Fruit fly (Drosophila melanogaster) whole organism, embryonic: ENCODE data around the gene CG14721.
A peak's percentile ranks its signal among the peaks of the same experiment; 100 is the strongest.

ENCODE experiments used
- Asciz ChIP-seq: fragments of 200-800 bp; sonication (Bioruptor generic); optimal IDR thresholded peaks from 2 replicates; lab custom pipeline; 2017; ENCODE audit warnings: missing biosample characterization, mild to moderate bottlenecking, missing genetic modification characterization, missing genetic modification reagents
- Atf6 ChIP-seq: fragments of 200-800 bp; sonication (Bioruptor generic); IDR thresholded peaks from 2 replicates; pipeline ENCODE4 v1.3.6; 2022; ENCODE audit warnings: missing biosample characterization, missing genetic modification characterization
- B-H2 ChIP-seq: fragments of 200-800 bp; sonication (Bioruptor generic); optimal IDR thresholded peaks from 2 replicates; lab custom pipeline; 2018; ENCODE audit warnings: missing biosample characterization, mild to moderate bottlenecking, missing genetic modification characterization
- C15 ChIP-seq: fragments of 200-800 bp; sonication (Bioruptor generic); IDR thresholded peaks from 3 replicates; pipeline ENCODE4 v1.3.6; 2022; ENCODE audit warnings: missing biosample characterization, missing genetic modification characterization
- CG10366 ChIP-seq: fragments of 200-800 bp; sonication (Bioruptor generic); IDR thresholded peaks from 2 replicates; pipeline ENCODE4 v1.3.6; 2022; ENCODE audit warnings: missing biosample characterization, missing genetic modification characterization
- CG10431 ChIP-seq: fragments of 200-800 bp; sonication (Bioruptor generic); optimal IDR thresholded peaks from 3 replicates; lab custom pipeline; 2018; ENCODE audit warnings: missing biosample characterization, mild to moderate bottlenecking, missing genetic modification characterization
- CG11723 ChIP-seq: fragments of 200-800 bp; sonication (Bioruptor generic); optimal IDR thresholded peaks from 2 replicates; lab custom pipeline; 2017; ENCODE audit warnings: missing biosample characterization, mild to moderate bottlenecking, missing genetic modification characterization
- CG12769 ChIP-seq: fragments of 200-800 bp; sonication (Bioruptor generic); optimal IDR thresholded peaks from 2 replicates; lab custom pipeline; 2019; ENCODE audit warnings: missing biosample characterization, mild to moderate bottlenecking, missing genetic modification characterization, moderate library complexity
- CG15514 ChIP-seq: fragments of 200-800 bp; sonication (Bioruptor generic); optimal IDR thresholded peaks from 3 replicates; lab custom pipeline; 2017; ENCODE audit warnings: missing biosample characterization, missing genetic modification characterization, mild to moderate bottlenecking, moderate library complexity, missing genetic modification reagents
- CG16813 ChIP-seq: fragments of 200-800 bp; sonication (Bioruptor generic); IDR thresholded peaks from 3 replicates; pipeline ENCODE4 v1.3.6; 2022; ENCODE audit warnings: missing biosample characterization, missing genetic modification characterization; ENCODE audit not compliant: partially characterized antibody
- CG17385 ChIP-seq: fragments of 200-800 bp; sonication (Bioruptor generic); optimal IDR thresholded peaks from 3 replicates; lab custom pipeline; 2018; ENCODE audit warnings: missing biosample characterization, mild to moderate bottlenecking, missing genetic modification characterization
- CG17802 ChIP-seq: fragments of 200-800 bp; sonication (Bioruptor generic); optimal IDR thresholded peaks from 2 replicates; lab custom pipeline; 2018; ENCODE audit warnings: missing biosample characterization, mild to moderate bottlenecking, missing genetic modification characterization, moderate library complexity
- CG3163 ChIP-seq: fragments of 200-800 bp; sonication (Bioruptor generic); optimal IDR thresholded peaks from 3 replicates; lab custom pipeline; 2016; ENCODE audit warnings: missing biosample characterization, missing genetic modification characterization
- CG5180 ChIP-seq: fragments of 200-800 bp; sonication (Bioruptor generic); optimal IDR thresholded peaks from 3 replicates; lab custom pipeline; 2017; ENCODE audit warnings: missing biosample characterization, missing genetic modification characterization, mild to moderate bottlenecking, moderate library complexity, missing genetic modification reagents
- Dip2 ChIP-seq: fragments of 200-800 bp; sonication (Bioruptor generic); IDR thresholded peaks from 2 replicates; pipeline ENCODE4 v1.3.6; 2022; ENCODE audit warnings: missing biosample characterization, missing genetic modification characterization
- E2f1 ChIP-seq: fragments of 200-800 bp; sonication (Bioruptor generic); IDR thresholded peaks from 2 replicates; pipeline ENCODE4 v1.3.6; 2022; ENCODE audit warnings: missing biosample characterization, missing genetic modification characterization
- HLH54F ChIP-seq: fragments of 200-800 bp; sonication (Bioruptor generic); optimal IDR thresholded peaks from 3 replicates; lab custom pipeline; 2016; ENCODE audit warnings: missing biosample characterization, missing genetic modification characterization
- Hr78 ChIP-seq, 2 experiments: fragments of 200-800 bp in 1 of 2; fragments of >200 bp in 1 of 2; sonication (Bioruptor generic) in 1 of 2; optimal IDR thresholded peaks; 2 replicates each; lab custom pipeline; 2017 to 2019; ENCODE audit warnings: missing biosample characterization in 2 of 2, missing genetic modification characterization in 2 of 2, mild to moderate bottlenecking in 1 of 2, moderate library complexity in 1 of 2
- Kr ChIP-seq: fragments of 200-800 bp; sonication (Bioruptor generic); optimal IDR thresholded peaks from 2 replicates; lab custom pipeline; 2017; ENCODE audit warnings: missing biosample characterization, mild to moderate bottlenecking, missing genetic modification characterization
- Mad ChIP-seq: fragments of 200-800 bp; sonication (Bioruptor generic); optimal IDR thresholded peaks from 2 replicates; lab custom pipeline; 2016; ENCODE audit warnings: missing biosample characterization, missing genetic modification characterization
- Meics ChIP-seq: fragments of 200-800 bp; sonication (Bioruptor generic); optimal IDR thresholded peaks from 2 replicates; lab custom pipeline; 2017; ENCODE audit warnings: missing biosample characterization, mild to moderate bottlenecking, missing genetic modification characterization
- Mes4 ChIP-seq: fragments of 200-800 bp; sonication (Bioruptor generic); optimal IDR thresholded peaks from 2 replicates; lab custom pipeline; 2016; ENCODE audit warnings: missing biosample characterization, missing genetic modification characterization
- NC2β ChIP-seq: fragments of 200-800 bp; sonication (Bioruptor generic); optimal IDR thresholded peaks from 2 replicates; lab custom pipeline; 2016; ENCODE audit warnings: missing biosample characterization, missing genetic modification characterization
- NK7.1 ChIP-seq: fragments of 200-800 bp; sonication (Bioruptor generic); optimal IDR thresholded peaks from 3 replicates; lab custom pipeline; 2016; ENCODE audit warnings: missing biosample characterization, missing genetic modification characterization
- PHDP ChIP-seq: fragments of 200-800 bp; sonication (Bioruptor generic); optimal IDR thresholded peaks from 3 replicates; lab custom pipeline; 2018; ENCODE audit warnings: missing biosample characterization, mild to moderate bottlenecking, missing genetic modification characterization, moderate library complexity
- Sox102F ChIP-seq: fragments of 200-800 bp; sonication (Bioruptor generic); optimal IDR thresholded peaks from 2 replicates; lab custom pipeline; 2018; ENCODE audit warnings: missing biosample characterization, mild to moderate bottlenecking, missing genetic modification characterization, moderate library complexity
- Spps ChIP-seq: fragments of 200-800 bp; sonication (Bioruptor generic); optimal IDR thresholded peaks from 2 replicates; lab custom pipeline; 2018; ENCODE audit warnings: missing biosample characterization, mild to moderate bottlenecking, missing genetic modification characterization
- bbx ChIP-seq: fragments of 200-800 bp; sonication (Bioruptor generic); IDR thresholded peaks from 2 replicates; pipeline ENCODE4 v1.3.6; 2022; ENCODE audit warnings: missing biosample characterization, missing genetic modification characterization; ENCODE audit not compliant: partially characterized antibody
- bcd ChIP-seq: fragments of 200-800 bp; sonication (Bioruptor generic); optimal IDR thresholded peaks from 2 replicates; lab custom pipeline; 2017; ENCODE audit warnings: missing biosample characterization, mild to moderate bottlenecking, missing genetic modification characterization
- bigmax ChIP-seq: fragments of 200-800 bp; sonication (Bioruptor generic); optimal IDR thresholded peaks from 2 replicates; lab custom pipeline; 2018; ENCODE audit warnings: missing biosample characterization, mild to moderate bottlenecking, missing genetic modification characterization
- ci ChIP-seq: fragments of 200-800 bp; sonication (Bioruptor generic); IDR thresholded peaks from 3 replicates; pipeline ENCODE4 v1.3.6; 2022; ENCODE audit warnings: missing biosample characterization, missing genetic modification characterization
- dati ChIP-seq: fragments of 200-800 bp; sonication (Bioruptor generic); IDR thresholded peaks from 2 replicates; pipeline ENCODE4 v1.3.6; 2022; ENCODE audit warnings: missing biosample characterization, missing genetic modification characterization
- dimm ChIP-seq: fragments of 200-800 bp; sonication (Bioruptor generic); IDR thresholded peaks from 2 replicates; pipeline ENCODE4 v1.3.6; 2022; ENCODE audit warnings: missing biosample characterization, missing genetic modification characterization
- dmrt99B ChIP-seq: fragments of 200-800 bp; sonication (Bioruptor generic); optimal IDR thresholded peaks from 2 replicates; lab custom pipeline; 2018; ENCODE audit warnings: missing biosample characterization, mild to moderate bottlenecking, missing genetic modification characterization, moderate library complexity
- eve ChIP-seq, 2 experiments: fragments of >200 bp; optimal IDR thresholded peaks; 2 replicates each; lab custom pipeline; 2017; ENCODE audit warnings: missing biosample characterization in 2 of 2, missing genetic modification characterization in 2 of 2
- fd96Cb ChIP-seq: fragments of 200-800 bp; sonication (Bioruptor generic); optimal IDR thresholded peaks from 2 replicates; lab custom pipeline; 2018; ENCODE audit warnings: missing biosample characterization, mild to moderate bottlenecking, missing genetic modification characterization, moderate library complexity
- gcm2 ChIP-seq: fragments of 200-800 bp; sonication (Bioruptor generic); optimal IDR thresholded peaks from 2 replicates; lab custom pipeline; 2016; ENCODE audit warnings: missing biosample characterization, missing genetic modification characterization
- gfzf ChIP-seq: fragments of 200-800 bp; sonication (Bioruptor generic); optimal IDR thresholded peaks from 2 replicates; lab custom pipeline; 2016; ENCODE audit warnings: missing biosample characterization, mild to moderate bottlenecking, missing genetic modification characterization, moderate library complexity
- lmd ChIP-seq: fragments of 200-800 bp; sonication (Bioruptor generic); IDR thresholded peaks from 2 replicates; pipeline ENCODE4 v1.3.6; 2022; ENCODE audit warnings: missing biosample characterization, missing genetic modification characterization
- nmo ChIP-seq: fragments of 200-800 bp; sonication (Bioruptor generic); optimal IDR thresholded peaks from 2 replicates; lab custom pipeline; 2018; ENCODE audit warnings: missing biosample characterization, mild to moderate bottlenecking, missing genetic modification characterization, moderate library complexity
- nom ChIP-seq: fragments of 200-800 bp; sonication (Bioruptor generic); optimal IDR thresholded peaks from 2 replicates; lab custom pipeline; 2017; ENCODE audit warnings: missing biosample characterization, missing genetic modification characterization, mild to moderate bottlenecking, moderate library complexity, missing genetic modification reagents
- otp ChIP-seq: fragments of 200-800 bp; sonication (Bioruptor generic); IDR thresholded peaks from 3 replicates; pipeline ENCODE4, ENCODE4 v1.3.6; 2022; ENCODE audit warnings: missing biosample characterization, missing genetic modification characterization
- pita ChIP-seq: fragments of 200-800 bp; sonication (Bioruptor generic); optimal IDR thresholded peaks from 2 replicates; lab custom pipeline; 2017; ENCODE audit warnings: missing biosample characterization, mild to moderate bottlenecking, missing genetic modification characterization
- ranshi ChIP-seq: fragments of 200-800 bp; sonication (Bioruptor generic); IDR thresholded peaks from 2 replicates; pipeline ENCODE4 v1.3.6; 2022; ENCODE audit warnings: missing biosample characterization, missing genetic modification characterization
- schlank ChIP-seq: fragments of 200-800 bp; sonication (Bioruptor generic); optimal IDR thresholded peaks from 2 replicates; lab custom pipeline; 2018; ENCODE audit warnings: missing biosample characterization, mild to moderate bottlenecking, missing genetic modification characterization
- slp2 ChIP-seq: fragments of 200-800 bp; sonication (Bioruptor generic); optimal IDR thresholded peaks from 2 replicates; lab custom pipeline; 2016; ENCODE audit warnings: missing biosample characterization, missing genetic modification characterization
- sug ChIP-seq: fragments of 200-800 bp; optimal IDR thresholded peaks from 2 replicates; lab custom pipeline; 2019; ENCODE audit warnings: missing biosample characterization, mild to moderate bottlenecking, missing genetic modification characterization, moderate library complexity
- tio ChIP-seq: fragments of 200-800 bp; sonication (Bioruptor generic); optimal IDR thresholded peaks from 2 replicates; lab custom pipeline; 2017; ENCODE audit warnings: missing biosample characterization, missing genetic modification characterization, inconsistent platforms
- tx ChIP-seq: fragments of 200-800 bp; sonication (Bioruptor generic); optimal IDR thresholded peaks from 2 replicates; lab custom pipeline; 2016; ENCODE audit warnings: missing biosample characterization, missing genetic modification characterization
- unpg ChIP-seq: fragments of 200-800 bp; sonication (Bioruptor generic); optimal IDR thresholded peaks from 3 replicates; lab custom pipeline; 2018; ENCODE audit warnings: missing biosample characterization, mild to moderate bottlenecking, missing genetic modification characterization, moderate library complexity
- zfh1 ChIP-seq: fragments of 200-800 bp; sonication (Bioruptor generic); IDR thresholded peaks from 3 replicates; pipeline ENCODE4 v1.3.6; 2022; ENCODE audit warnings: missing biosample characterization, missing genetic modification characterization

CG14721 gene

dm6 chr3R:11773999-11774397 lies 38.8 kb downstream of the CG14721 start (continued):
- peak; percentile 27 for TF ChIP-seq CG11723 (GFP tag; lab: Kevin White, UChicago)
- no peak for TF ChIP-seq NC2β (GFP tag; lab: Kevin White, UChicago)
- TF ChIP-seq C15 (GFP tag; lab: Robert Waterston, UW) = no peak
- TF ChIP-seq dati (GFP tag; lab: Robert Waterston, UW) = no peak
- TF ChIP-seq Kr (GFP tag; lab: Kevin White, UChicago) = no peak
- TF ChIP-seq tio (GFP tag; lab: Kevin White, UChicago) = peak; percentile 45
- TF ChIP-seq tx (GFP tag; lab: Kevin White, UChicago) = no peak
- no peak for TF ChIP-seq otp
- no peak for TF ChIP-seq nom (GFP tag; lab: Kevin White, UChicago)
- peak; percentile 80 for TF ChIP-seq PHDP (tag; lab: Kevin White, UChicago)
- TF ChIP-seq CG16813 = no peak
- TF ChIP-seq CG3163 (GFP tag; lab: Kevin White, UChicago) = no peak
- peak; percentile 82 for TF ChIP-seq unpg (GFP tag; lab: Kevin White, UChicago)
- no peak for TF ChIP-seq HLH54F (GFP tag; lab: Kevin White, UChicago)
- TF ChIP-seq dmrt99B (tag; lab: Kevin White, UChicago) = peak; percentile 86
- peak; percentile 63 for TF ChIP-seq lmd (GFP tag; lab: Robert Waterston, UW)
- TF ChIP-seq Meics = peak; percentile 81
- TF ChIP-seq gcm2 = no peak
- no peak for TF ChIP-seq schlank (tag; lab: Kevin White, UChicago)
- TF ChIP-seq Dip2 (GFP tag; lab: Robert Waterston, UW) = no peak
- peak; percentile 58 for TF ChIP-seq CG12769 (tag; lab: Kevin White, UChicago)
- TF ChIP-seq bigmax (GFP tag; lab: Kevin White, UChicago) = no peak
- TF ChIP-seq CG10431 (GFP tag; lab: Kevin White, UChicago) = peak; percentile 43
- TF ChIP-seq CG17802 = no peak
- no peak for TF ChIP-seq Mad (GFP tag; lab: Kevin White, UChicago)
- no peak for TF ChIP-seq eve (GFP tag; optimal IDR thresholded peaks at IDR 0.05; lab: Kevin White, UChicago)
- TF ChIP-seq dimm = no peak
- no peak for TF ChIP-seq NK7.1 (GFP tag; lab: Kevin White, UChicago)
- peak; percentile 45 for TF ChIP-seq Spps (tag; lab: Kevin White, UChicago)
- TF ChIP-seq pita = no peak
- TF ChIP-seq Sox102F (GFP tag; lab: Kevin White, UChicago) = peak; percentile 74
- peak; percentile 73 for TF ChIP-seq sug (tag; lab: Kevin White, UChicago)
- no peak for TF ChIP-seq Mes4
- peak; percentile 63 for TF ChIP-seq bcd
- TF ChIP-seq B-H2 (GFP tag; lab: Kevin White, UChicago) = peak; percentile 61
- no peak for TF ChIP-seq CG10366 (GFP tag; lab: Robert Waterston, UW)
- peak; percentile 51 for TF ChIP-seq CG5180
- peak; percentile 73 for TF ChIP-seq Atf6
- TF ChIP-seq Hr78 (GFP tag; optimal IDR thresholded peaks at IDR 0.05; lab: Kevin White, UChicago) = peak in 1 of 2 experiments; percentile 53
- no peak for TF ChIP-seq CG15514 (GFP tag; lab: Kevin White, UChicago)
- peak; percentile 71 for TF ChIP-seq CG17385
- TF ChIP-seq bbx (GFP tag; lab: Robert Waterston, UW) = no peak
- TF ChIP-seq fd96Cb (tag; lab: Kevin White, UChicago) = peak; percentile 78
- TF ChIP-seq gfzf (GFP tag; lab: Kevin White, UChicago) = no peak
- no peak for TF ChIP-seq slp2
- TF ChIP-seq nmo (GFP tag; lab: Kevin White, UChicago) = peak; percentile 86
- TF ChIP-seq ci (GFP tag; lab: Robert Waterston, UW) = no peak
- no peak for TF ChIP-seq zfh1 (GFP tag; lab: Robert Waterston, UW)
- peak; percentile 49 for TF ChIP-seq E2f1 (GFP tag; lab: Robert Waterston, UW)
- TF ChIP-seq ranshi (GFP tag; lab: Robert Waterston, UW) = 0 out of 2 replicates have a peak, but pooled peaks have one; percentile 13
- peak; percentile 46 for TF ChIP-seq Asciz (GFP tag; lab: Kevin White, UChicago)
